Worm (Caenorhabditis elegans): ENCODE data around the gene ttr-9.

The ttr-9 gene

ce11 chrIV:9480936-9481335, 25.2 kb downstream of the ttr-9 start, which contains the start of gene cng-3:
cng-3 (minus strand) TSS chrIV:9481037.
- TF ChIP-seq hlh-4 (tag; optimal IDR thresholded peaks at IDR 0.05) (no peak), ceh-82 (tag; optimal IDR thresholded peaks at IDR 0.05) (no peak), sptf-1 (tag; optimal IDR thresholded peaks at IDR 0.05) (no peak), nhr-11 (tag; optimal IDR thresholded peaks at IDR 0.05) (no peak), pax-3 (tag; optimal IDR thresholded peaks at IDR 0.05) (peak; percentile 18), ztf-11 (tag; optimal IDR thresholded peaks at IDR 0.05) (no peak), ceh-63 (GFP tag; optimal IDR thresholded peaks at IDR 0.05) (no peak), alr-1 (tag; optimal IDR thresholded peaks at IDR 0.05; ENCODE audit: borderline replicate concordance) (no peak), hlh-17 (GFP tag; optimal IDR thresholded peaks at IDR 0.05; ENCODE audit: borderline replicate concordance) (no peak), nhr-77 (tag; optimal IDR thresholded peaks at IDR 0.05) (no peak), mdl-1 (tag; optimal IDR thresholded peaks at IDR 0.05) (no peak), fkh-8 (tag; optimal IDR thresholded peaks at IDR 0.05) (peak; percentile 15), fos-1 (tag; optimal IDR thresholded peaks at IDR 0.05) (no peak), lin-15B (tag; optimal IDR thresholded peaks at IDR 0.05) (no peak), vab-15 (tag; optimal IDR thresholded peaks at IDR 0.05) (no peak), ama-1 (optimal IDR thresholded peaks at IDR 0.05) (no peak), jun-1 (tag; optimal IDR thresholded peaks at IDR 0.05) (no peak), sup-37 (GFP tag; optimal IDR thresholded peaks at IDR 0.05) (no peak), elt-3 (tag; optimal IDR thresholded peaks at IDR 0.05) (no peak), ceh-88 (GFP tag; IDR thresholded peaks at IDR 0.05) (no peak), dsc-1 (tag; optimal IDR thresholded peaks at IDR 0.05) (peak; percentile 93), irx-1 (tag; optimal IDR thresholded peaks at IDR 0.05) (no peak), nhr-20 (tag; optimal IDR thresholded peaks at IDR 0.05) (no peak), nhr-47 (tag; optimal IDR thresholded peaks at IDR 0.05) (no peak), C34B4.2 (tag; optimal IDR thresholded peaks at IDR 0.05) (no peak), blmp-1 (tag; optimal IDR thresholded peaks at IDR 0.05) (no peak), lin-13 (GFP tag; optimal IDR thresholded peaks at IDR 0.05) (no peak)

ce11 chrIV:9477135-9477928, 28.8 kb downstream of the ttr-9 start, which contains the start of gene wrt-3:
wrt-3 (minus strand) TSS chrIV:9477456.
- peak; percentile 40 for TF ChIP-seq sox-4 (tag; optimal IDR thresholded peaks at IDR 0.05)
- TF ChIP-seq lin-15B (tag; optimal IDR thresholded peaks at IDR 0.05) = no peak
- TF ChIP-seq nhr-77 (tag; optimal IDR thresholded peaks at IDR 0.05) = no peak
- no peak for TF ChIP-seq pax-3 (tag; optimal IDR thresholded peaks at IDR 0.05)
- no peak for TF ChIP-seq unc-130 (tag; optimal IDR thresholded peaks at IDR 0.05)
- no peak for TF ChIP-seq nhr-76 (tag; optimal IDR thresholded peaks at IDR 0.05)
- TF ChIP-seq elt-2 (tag; optimal IDR thresholded peaks at IDR 0.05) = peak; percentile 14
- peak; percentile 49 for TF ChIP-seq C16A3.4 (tag; optimal IDR thresholded peaks at IDR 0.05)
- peak; percentile 57 for TF ChIP-seq snpc-4 (tag; optimal IDR thresholded peaks at IDR 0.05)
- TF ChIP-seq ets-5 (GFP tag; IDR thresholded peaks at IDR 0.05) = no peak
- TF ChIP-seq ztf-11 (tag; optimal IDR thresholded peaks at IDR 0.05) = no peak
- peak; percentile 27 for TF ChIP-seq dsc-1 (tag; optimal IDR thresholded peaks at IDR 0.05)
- peak; percentile 65 for TF ChIP-seq nhr-47 (tag; optimal IDR thresholded peaks at IDR 0.05)
- no peak for TF ChIP-seq ces-1 (GFP tag; optimal IDR thresholded peaks at IDR 0.05)
- TF ChIP-seq unc-86 (tag; optimal IDR thresholded peaks at IDR 0.05) = no peak
- peak; percentile 89 for TF ChIP-seq blmp-1 (tag; optimal IDR thresholded peaks at IDR 0.05)
- peak; percentile 68 for TF ChIP-seq nhr-90 (tag; optimal IDR thresholded peaks at IDR 0.05; ENCODE audit: poor library complexity)
- peak in 1 of 3 experiments; percentile 29 for TF ChIP-seq dpl-1 (GFP tag; optimal IDR thresholded peaks at IDR 0.05)
- TF ChIP-seq nhr-12 (tag; optimal IDR thresholded peaks at IDR 0.05) = no peak
- TF ChIP-seq ztf-4 (tag; optimal IDR thresholded peaks at IDR 0.05) = no peak
- TF ChIP-seq nhr-84 (tag; optimal IDR thresholded peaks at IDR 0.05) = no peak
- TF ChIP-seq pag-3 (tag; optimal IDR thresholded peaks at IDR 0.05; ENCODE audit: borderline replicate concordance, insufficient read depth) = peak; percentile 64
- TF ChIP-seq lin-13 (GFP tag; optimal IDR thresholded peaks at IDR 0.05) = no peak
- TF ChIP-seq nhr-11 (tag; optimal IDR thresholded peaks at IDR 0.05) = no peak
- no peak for TF ChIP-seq jun-1 (tag; optimal IDR thresholded peaks at IDR 0.05)
- no peak for TF ChIP-seq skn-1 (tag; optimal IDR thresholded peaks at IDR 0.05)
- TF ChIP-seq fkh-4 (tag; optimal IDR thresholded peaks at IDR 0.05; ENCODE audit: borderline replicate concordance) = no peak
- TF ChIP-seq hlh-4 (tag; optimal IDR thresholded peaks at IDR 0.05) = no peak
- no peak for TF ChIP-seq zag-1 (tag; optimal IDR thresholded peaks at IDR 0.05)
- TF ChIP-seq nhr-237 (tag; optimal IDR thresholded peaks at IDR 0.05) = no peak
- no peak for TF ChIP-seq unc-62 (GFP tag; optimal IDR thresholded peaks at IDR 0.05)
- TF ChIP-seq mdl-1 (tag; optimal IDR thresholded peaks at IDR 0.05) = peak in 1 of 2 experiments; percentile 45
- TF ChIP-seq aly-2 (tag; optimal IDR thresholded peaks at IDR 0.05) = peak; percentile 39
- TF ChIP-seq isw-1 (GFP tag; IDR thresholded peaks at IDR 0.05) = no peak
- TF ChIP-seq irx-1 (tag; optimal IDR thresholded peaks at IDR 0.05) = peak; percentile 43
